Fruit fly (Drosophila melanogaster) whole organism, embryonic: ENCODE data around the gene CG32639.
A peak's percentile ranks its signal among the peaks of the same experiment; 100 is the strongest.

Experiments
- Aef1 ChIP-seq: fragments of 200-800 bp; sonication (Bioruptor generic); IDR thresholded peaks from 3 replicates; pipeline ENCODE4 v1.3.6; 2022; ENCODE audit warnings: missing biosample characterization, missing genetic modification characterization
- Atf-2 ChIP-seq: fragments of 200-800 bp; sonication (Bioruptor generic); optimal IDR thresholded peaks from 2 replicates; lab custom pipeline; 2016; ENCODE audit warnings: missing biosample characterization, missing genetic modification characterization
- Blimp-1 ChIP-seq: fragments of 200-800 bp; sonication (Bioruptor generic); optimal IDR thresholded peaks from 3 replicates; lab custom pipeline; 2018; ENCODE audit warnings: missing biosample characterization, missing genetic modification characterization, mild to moderate bottlenecking, moderate library complexity, missing genetic modification reagents
- CG10267 ChIP-seq: fragments of 200-800 bp; sonication (Bioruptor generic); optimal IDR thresholded peaks from 2 replicates; lab custom pipeline; 2018; ENCODE audit warnings: missing biosample characterization, mild to moderate bottlenecking, missing genetic modification characterization, moderate library complexity
- CG10366 ChIP-seq: fragments of 200-800 bp; sonication (Bioruptor generic); IDR thresholded peaks from 2 replicates; pipeline ENCODE4 v1.3.6; 2022; ENCODE audit warnings: missing biosample characterization, missing genetic modification characterization
- CG10979 ChIP-seq: fragments of 200-800 bp; sonication (Bioruptor generic); optimal IDR thresholded peaks from 2 replicates; lab custom pipeline; 2018; ENCODE audit warnings: missing biosample characterization, mild to moderate bottlenecking, missing genetic modification characterization, moderate library complexity
- CG11093 ChIP-seq: fragments of 200-800 bp; sonication (Bioruptor generic); IDR thresholded peaks from 3 replicates; pipeline ENCODE4 v1.3.6; 2022; ENCODE audit warnings: missing biosample characterization, missing genetic modification characterization
- CG12155 ChIP-seq: fragments of 200-800 bp; sonication (Bioruptor generic); optimal IDR thresholded peaks from 3 replicates; lab custom pipeline; 2016; ENCODE audit warnings: missing biosample characterization, missing genetic modification characterization
- CG1233 ChIP-seq: fragments of 200-800 bp; sonication (Bioruptor generic); optimal IDR thresholded peaks from 4 replicates; lab custom pipeline; 2018; ENCODE audit warnings: missing biosample characterization, mild to moderate bottlenecking, missing genetic modification characterization
- CG14014 ChIP-seq: fragments of 200-800 bp; sonication (Bioruptor generic); IDR thresholded peaks from 2 replicates; pipeline ENCODE4 v1.3.6; 2022; ENCODE audit warnings: missing biosample characterization, missing genetic modification characterization
- CG14710 ChIP-seq: fragments of 200-800 bp; sonication (Bioruptor generic); optimal IDR thresholded peaks from 3 replicates; lab custom pipeline; 2019; ENCODE audit warnings: missing biosample characterization, mild to moderate bottlenecking, missing genetic modification characterization, moderate library complexity
- CG14965 ChIP-seq: fragments of 200-800 bp; sonication (Bioruptor generic); optimal IDR thresholded peaks from 2 replicates; lab custom pipeline; 2016; ENCODE audit warnings: missing biosample characterization, missing genetic modification characterization, borderline replicate concordance
- CG17186 ChIP-seq: fragments of 200-800 bp; sonication (Bioruptor generic); optimal IDR thresholded peaks from 3 replicates; lab custom pipeline; 2017; ENCODE audit warnings: missing biosample characterization, missing genetic modification reagents, missing genetic modification characterization
- CG18262 ChIP-seq: fragments of 200-800 bp; optimal IDR thresholded peaks from 3 replicates; lab custom pipeline; 2019; ENCODE audit warnings: missing biosample characterization, mild to moderate bottlenecking, missing genetic modification characterization, moderate library complexity
- CG18619 ChIP-seq: fragments of 200-800 bp; sonication (Bioruptor generic); optimal IDR thresholded peaks from 3 replicates; lab custom pipeline; 2017; ENCODE audit warnings: missing biosample characterization, mild to moderate bottlenecking, missing genetic modification characterization
- CG42726 ChIP-seq: fragments of 200-800 bp; sonication (Bioruptor generic); IDR thresholded peaks from 2 replicates; pipeline ENCODE4 v1.3.6; 2022; ENCODE audit warnings: missing biosample characterization, missing genetic modification characterization; ENCODE audit not compliant: partially characterized antibody
- CG4282 ChIP-seq: fragments of 200-800 bp; sonication (Bioruptor generic); optimal IDR thresholded peaks from 2 replicates; lab custom pipeline; 2016; ENCODE audit warnings: missing biosample characterization, missing genetic modification characterization
- CG7556 ChIP-seq: fragments of 200-800 bp; sonication (Bioruptor generic); optimal IDR thresholded peaks from 2 replicates; lab custom pipeline; 2017; ENCODE audit warnings: missing biosample characterization, mild to moderate bottlenecking, missing genetic modification characterization
- CG7839 ChIP-seq: fragments of 200-800 bp; sonication (Bioruptor generic); optimal IDR thresholded peaks from 3 replicates; lab custom pipeline; 2018; ENCODE audit warnings: missing biosample characterization, mild to moderate bottlenecking, missing genetic modification characterization, moderate library complexity
- CG7987 ChIP-seq: fragments of 200-800 bp; sonication (Bioruptor generic); optimal IDR thresholded peaks from 2 replicates; lab custom pipeline; 2018; ENCODE audit warnings: missing biosample characterization, mild to moderate bottlenecking, missing genetic modification characterization, moderate library complexity
- D19A ChIP-seq: fragments of 200-800 bp; optimal IDR thresholded peaks from 3 replicates; lab custom pipeline; 2019; ENCODE audit warnings: missing biosample characterization, mild to moderate bottlenecking, missing genetic modification characterization, moderate library complexity
- E2f1 ChIP-seq: fragments of 200-800 bp; sonication (Bioruptor generic); IDR thresholded peaks from 2 replicates; pipeline ENCODE4 v1.3.6; 2022; ENCODE audit warnings: missing biosample characterization, missing genetic modification characterization
- GATAe ChIP-seq: fragments of 200-800 bp; sonication (Bioruptor generic); conservative IDR thresholded peaks from 2 replicates; pipeline ENCODE4 v1.3.6; 2022; ENCODE audit warnings: missing biosample characterization, missing genetic modification characterization
- Hey ChIP-seq: fragments of 200-800 bp; sonication (Bioruptor generic); optimal IDR thresholded peaks from 3 replicates; lab custom pipeline; 2018; ENCODE audit warnings: missing biosample characterization, mild to moderate bottlenecking, missing genetic modification characterization
- Sin3A ChIP-seq: fragments of >200 bp; optimal IDR thresholded peaks from 2 replicates; lab custom pipeline; 2018
- Six4 ChIP-seq: fragments of 200-800 bp; sonication (Bioruptor generic); optimal IDR thresholded peaks from 2 replicates; lab custom pipeline; 2016; ENCODE audit warnings: missing biosample characterization, missing genetic modification characterization
- Sox100B ChIP-seq: fragments of 200-800 bp; sonication (Bioruptor generic); optimal IDR thresholded peaks from 3 replicates; lab custom pipeline; 2018; ENCODE audit warnings: missing biosample characterization, mild to moderate bottlenecking, missing genetic modification characterization
- Xrp1 ChIP-seq: fragments of 200-800 bp; sonication (Bioruptor generic); IDR thresholded peaks from 2 replicates; pipeline ENCODE4 v1.3.6; 2022; ENCODE audit warnings: missing biosample characterization, missing genetic modification characterization
- YL-1 ChIP-seq: fragments of 200-800 bp; sonication (Bioruptor generic); optimal IDR thresholded peaks from 3 replicates; lab custom pipeline; 2017; ENCODE audit warnings: missing biosample characterization, mild to moderate bottlenecking, missing genetic modification characterization
- bsh ChIP-seq, 2 experiments: fragments of 200-800 bp; sonication (Bioruptor generic); optimal IDR thresholded peaks; 2 replicates each; lab custom pipeline; 2017 to 2018; ENCODE audit warnings: mild to moderate bottlenecking in 2 of 2, missing biosample characterization in 2 of 2, missing genetic modification characterization in 2 of 2, moderate library complexity in 1 of 2
- cwo ChIP-seq: fragments of 200-800 bp; sonication (Bioruptor generic); optimal IDR thresholded peaks from 3 replicates; lab custom pipeline; 2017; ENCODE audit warnings: missing biosample characterization, missing genetic modification characterization, mild to moderate bottlenecking, moderate library complexity, missing genetic modification reagents
- danr ChIP-seq: fragments of 200-800 bp; sonication (Bioruptor generic); IDR thresholded peaks from 2 replicates; pipeline ENCODE4 v1.3.6; 2022; ENCODE audit warnings: missing biosample characterization, missing genetic modification characterization
- dmrt11E ChIP-seq: fragments of 200-800 bp; sonication (Bioruptor generic); optimal IDR thresholded peaks from 3 replicates; lab custom pipeline; 2018; ENCODE audit warnings: missing biosample characterization, mild to moderate bottlenecking, missing genetic modification characterization, moderate library complexity
- dmrt99B ChIP-seq: fragments of 200-800 bp; sonication (Bioruptor generic); optimal IDR thresholded peaks from 2 replicates; lab custom pipeline; 2018; ENCODE audit warnings: missing biosample characterization, mild to moderate bottlenecking, missing genetic modification characterization, moderate library complexity
- dysf ChIP-seq: fragments of 200-800 bp; sonication (Bioruptor generic); IDR thresholded peaks from 3 replicates; pipeline ENCODE4 v1.3.6; 2022; ENCODE audit warnings: missing biosample characterization, missing genetic modification characterization
- exex ChIP-seq: fragments of 200-800 bp; sonication (Bioruptor generic); optimal IDR thresholded peaks from 4 replicates; lab custom pipeline; 2018; ENCODE audit warnings: missing biosample characterization, mild to moderate bottlenecking, missing genetic modification characterization, moderate library complexity
- eyg ChIP-seq: fragments of 200-800 bp; sonication (Bioruptor generic); optimal IDR thresholded peaks from 3 replicates; lab custom pipeline; 2016; ENCODE audit warnings: missing biosample characterization, missing genetic modification characterization
- gem ChIP-seq: fragments of 200-800 bp; sonication (Bioruptor generic); optimal IDR thresholded peaks from 2 replicates; lab custom pipeline; 2019; ENCODE audit warnings: missing biosample characterization, mild to moderate bottlenecking, missing genetic modification characterization, moderate library complexity
- gsb-n ChIP-seq: fragments of 200-800 bp; sonication (Bioruptor generic); optimal IDR thresholded peaks from 3 replicates; lab custom pipeline; 2018; ENCODE audit warnings: missing biosample characterization, mild to moderate bottlenecking, missing genetic modification characterization
- jumu ChIP-seq: fragments of 200-800 bp; sonication (Bioruptor generic); optimal IDR thresholded peaks from 3 replicates; lab custom pipeline; 2016; ENCODE audit warnings: missing biosample characterization, missing genetic modification characterization
- kni ChIP-seq: fragments of 200-800 bp; sonication (Bioruptor generic); optimal IDR thresholded peaks from 3 replicates; lab custom pipeline; 2017; ENCODE audit warnings: mild to moderate bottlenecking, missing biosample characterization, missing genetic modification reagents, missing genetic modification characterization
- lbe ChIP-seq: fragments of 200-800 bp; sonication (Bioruptor generic); optimal IDR thresholded peaks from 2 replicates; lab custom pipeline; 2016; ENCODE audit warnings: missing biosample characterization, mild to moderate bottlenecking, missing genetic modification characterization
- nmo ChIP-seq: fragments of 200-800 bp; sonication (Bioruptor generic); optimal IDR thresholded peaks from 2 replicates; lab custom pipeline; 2018; ENCODE audit warnings: missing biosample characterization, mild to moderate bottlenecking, missing genetic modification characterization, moderate library complexity
- nom ChIP-seq: fragments of 200-800 bp; sonication (Bioruptor generic); optimal IDR thresholded peaks from 2 replicates; lab custom pipeline; 2017; ENCODE audit warnings: missing biosample characterization, missing genetic modification characterization, mild to moderate bottlenecking, moderate library complexity, missing genetic modification reagents
- p53 ChIP-seq: fragments of 200-800 bp; sonication (Bioruptor generic); optimal IDR thresholded peaks from 2 replicates; lab custom pipeline; 2016; ENCODE audit warnings: missing biosample characterization, missing genetic modification characterization
- phol ChIP-seq: fragments of 200-800 bp; sonication (Bioruptor generic); optimal IDR thresholded peaks from 3 replicates; lab custom pipeline; 2018; ENCODE audit warnings: missing biosample characterization, mild to moderate bottlenecking, missing genetic modification characterization, moderate library complexity
- pzg ChIP-seq: fragments of 200-800 bp; sonication (Bioruptor generic); optimal IDR thresholded peaks from 3 replicates; lab custom pipeline; 2018; ENCODE audit warnings: missing biosample characterization, mild to moderate bottlenecking, missing genetic modification characterization, moderate library complexity
- schlank ChIP-seq: fragments of 200-800 bp; sonication (Bioruptor generic); optimal IDR thresholded peaks from 2 replicates; lab custom pipeline; 2018; ENCODE audit warnings: missing biosample characterization, mild to moderate bottlenecking, missing genetic modification characterization
- seq ChIP-seq: fragments of 200-800 bp; sonication (Bioruptor generic); IDR thresholded peaks from 2 replicates; pipeline ENCODE4 v1.3.6; 2022; ENCODE audit warnings: missing biosample characterization, missing genetic modification characterization
- sisA ChIP-seq: fragments of 200-800 bp; sonication (Bioruptor generic); IDR thresholded peaks from 2 replicates; pipeline ENCODE4 v1.3.6; 2022; ENCODE audit warnings: missing biosample characterization, missing genetic modification characterization
- usp ChIP-seq: fragments of >200 bp; optimal IDR thresholded peaks from 2 replicates; lab custom pipeline; 2017; ENCODE audit warnings: missing biosample characterization, missing genetic modification characterization

CG32639 gene

dm6 chrX:13228208-13228606 is 8.2 kb downstream of the CG32639 start (continued):
- TF ChIP-seq danr (GFP tag; lab: Robert Waterston, UW) (no peak), CG4282 (GFP tag; lab: Kevin White, UChicago) (no peak), dmrt11E (tag; lab: Kevin White, UChicago) (peak; percentile 56), nmo (peak; percentile 22), eyg (GFP tag; lab: Kevin White, UChicago) (no peak), bsh (GFP tag; optimal IDR thresholded peaks at IDR 0.05; lab: Kevin White, UChicago) (peak in 1 of 2 experiments; percentile 60), dysf (GFP tag; lab: Robert Waterston, UW) (no peak), CG10267 (tag; lab: Kevin White, UChicago) (peak; percentile 19), CG18262 (peak; percentile 28), CG14014 (GFP tag; lab: Robert Waterston, UW) (no peak), gem (tag; lab: Kevin White, UChicago) (peak; percentile 56), CG7839 (peak; percentile 12), E2f1 (GFP tag; lab: Robert Waterston, UW) (no peak), Xrp1 (GFP tag; lab: Robert Waterston, UW) (peak; percentile 25; the same call in 1 of the 2 replicates), p53 (GFP tag; lab: Kevin White, UChicago) (no peak), CG17186 (GFP tag; lab: Kevin White, UChicago) (no peak), exex (no peak), gsb-n (tag; lab: Kevin White, UChicago) (peak; percentile 22), dmrt99B (tag; lab: Kevin White, UChicago) (peak; percentile 10), CG12155 (GFP tag; lab: Kevin White, UChicago) (peak; percentile 3), phol (tag; lab: Kevin White, UChicago) (peak; percentile 33), usp (GFP tag; lab: Kevin White, UChicago) (no peak), CG18619 (GFP tag; lab: Kevin White, UChicago) (no peak), CG11093 (GFP tag; lab: Robert Waterston, UW) (no peak), seq (no peak), GATAe (GFP tag; lab: Robert Waterston, UW) (no peak), Hey (no peak), CG42726 (GFP tag; lab: Robert Waterston, UW) (no peak), Sox100B (peak; percentile 4), CG1233 (GFP tag; lab: Kevin White, UChicago) (no peak), Blimp-1 (peak; percentile 39), CG14710 (tag; lab: Kevin White, UChicago) (peak; percentile 30), cwo (GFP tag; lab: Kevin White, UChicago) (no peak), CG10979 (tag; lab: Kevin White, UChicago) (peak; percentile 51), D19A (peak; percentile 7), CG10366 (GFP tag; lab: Robert Waterston, UW) (no peak), sisA (GFP tag; lab: Robert Waterston, UW) (no peak)

- TF ChIP-seq YL-1 (no peak), kni (GFP tag; lab: Kevin White, UChicago) (peak; percentile 59), lbe (no peak), CG14965 (no peak), CG7987 (GFP tag; lab: Kevin White, UChicago) (no peak), jumu (GFP tag; lab: Kevin White, UChicago) (no peak), pzg (GFP tag; lab: Kevin White, UChicago) (no peak), CG7556 (GFP tag; lab: Kevin White, UChicago) (no peak), schlank (no peak), Atf-2 (GFP tag; lab: Kevin White, UChicago) (no peak), nmo (no peak), Sin3A (no peak), nom (no peak), danr (GFP tag; lab: Robert Waterston, UW) (no peak), Aef1 (no peak), Six4 (GFP tag; lab: Kevin White, UChicago) (no peak)
Observed at dm6 chrX:13227505-13228207, 8.7 kb downstream of the CG32639 start.
